Fruit fly (Drosophila melanogaster): Measurements from ENCODE around the gene rux.

DNA sequence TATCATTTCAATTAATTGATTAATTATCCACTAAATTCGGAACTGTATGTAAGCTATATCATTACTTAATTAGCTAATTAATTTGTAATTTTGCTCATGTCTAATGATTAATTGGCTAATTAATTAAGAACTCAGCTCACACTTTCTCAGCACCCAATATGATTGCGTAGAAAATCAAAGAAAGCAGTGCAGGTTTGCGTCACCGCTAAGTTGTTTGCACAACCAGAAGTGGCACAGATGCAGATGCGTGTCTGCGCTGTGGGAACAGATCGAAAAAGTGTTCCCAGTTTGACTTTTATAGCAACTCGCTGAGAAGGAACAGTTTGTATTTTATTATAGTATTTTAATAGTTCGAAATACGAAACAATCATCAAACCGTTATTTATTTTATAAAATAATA is 45.5 kb downstream of the rux start:
- TF ChIP-seq CG4282 (GFP tag; optimal IDR thresholded peaks at IDR 0.05) (no peak), scrt (GFP tag; optimal IDR thresholded peaks at IDR 0.05) (no peak)

All from whole organism, embryonic.